Worm (Caenorhabditis elegans): ENCODE data around the gene F41G3.3.
A peak's percentile ranks its signal among the peaks of the same experiment; 100 is the strongest.

The F41G3.3 gene

ce11 chrII:6776418-6777034, 20.2 kb downstream of the F41G3.3 start, which contains the start of gene ssup-72:
TSS of gene ssup-72 (plus strand) at chrII:6776598.
- TF ChIP-seq nhr-23 (tag; optimal IDR thresholded peaks at IDR 0.05): peak; percentile 65
- TF ChIP-seq ceh-16 (tag; optimal IDR thresholded peaks at IDR 0.05): no peak
- peak; percentile 23 for TF ChIP-seq tbx-2 (tag; optimal IDR thresholded peaks at IDR 0.05)
- TF ChIP-seq R02D3.7 (tag; optimal IDR thresholded peaks at IDR 0.05): no peak
- TF ChIP-seq lin-39 (tag; optimal IDR thresholded peaks at IDR 0.05): no peak
- TF ChIP-seq nhr-67 (tag; optimal IDR thresholded peaks at IDR 0.05): no peak
- no peak for TF ChIP-seq jun-1 (tag; optimal IDR thresholded peaks at IDR 0.05)
- TF ChIP-seq sea-2 (GFP tag; optimal IDR thresholded peaks at IDR 0.05): no peak
- TF ChIP-seq elt-2 (tag; optimal IDR thresholded peaks at IDR 0.05): peak; percentile 15
- no peak for TF ChIP-seq pqm-1 (tag; optimal IDR thresholded peaks at IDR 0.05)
- TF ChIP-seq lsy-12 (tag; optimal IDR thresholded peaks at IDR 0.05): peak; percentile 30
- no peak for TF ChIP-seq ceh-28 (tag; optimal IDR thresholded peaks at IDR 0.05)
- no peak for TF ChIP-seq mml-1 (tag; optimal IDR thresholded peaks at IDR 0.05)
- TF ChIP-seq egl-27 (tag; optimal IDR thresholded peaks at IDR 0.05): no peak
- peak; percentile 72 for TF ChIP-seq pha-4 (tag; optimal IDR thresholded peaks at IDR 0.05)
- no peak for TF ChIP-seq mdl-1 (tag; optimal IDR thresholded peaks at IDR 0.05)
- no peak for TF ChIP-seq hmg-11 (tag; optimal IDR thresholded peaks at IDR 0.05)
- TF ChIP-seq egl-5 (tag; optimal IDR thresholded peaks at IDR 0.05): peak; percentile 1
- peak; percentile 68 for TF ChIP-seq nfya-1 (tag; optimal IDR thresholded peaks at IDR 0.05; ENCODE audit: insufficient read depth)
- no peak for TF ChIP-seq fkh-2 (tag; optimal IDR thresholded peaks at IDR 0.05)
- peak; percentile 7 for TF ChIP-seq nhr-25 (tag; optimal IDR thresholded peaks at IDR 0.05)
- no peak for TF ChIP-seq daf-12 (tag; optimal IDR thresholded peaks at IDR 0.05)
- peak; percentile 90 for TF ChIP-seq nhr-43 (tag; optimal IDR thresholded peaks at IDR 0.05; ENCODE audit: poor library complexity, severe bottlenecking)
- TF ChIP-seq snpc-4 (tag; optimal IDR thresholded peaks at IDR 0.05): peak; percentile 63
- no peak for TF ChIP-seq unc-62 (GFP tag; optimal IDR thresholded peaks at IDR 0.05)
- peak; percentile 71 for TF ChIP-seq lin-15B (tag; optimal IDR thresholded peaks at IDR 0.05)
- TF ChIP-seq elt-1 (tag; optimal IDR thresholded peaks at IDR 0.05): no peak
- no peak for TF ChIP-seq nhr-11 (tag; optimal IDR thresholded peaks at IDR 0.05)

ce11 chrII:6779104-6779503, 22.8 kb downstream of the F41G3.3 start, which contains the start of gene T13C2.7:
TSS of gene T13C2.7 (plus strand) at chrII:6779404.
- TF ChIP-seq nhr-77 (tag; optimal IDR thresholded peaks at IDR 0.05): no peak
- no peak for TF ChIP-seq elt-1 (tag; optimal IDR thresholded peaks at IDR 0.05)
- no peak for TF ChIP-seq egl-27 (tag; optimal IDR thresholded peaks at IDR 0.05)
- no peak for TF ChIP-seq aly-2 (tag; optimal IDR thresholded peaks at IDR 0.05)
- no peak for TF ChIP-seq snpc-4 (tag; optimal IDR thresholded peaks at IDR 0.05)
- TF ChIP-seq R02D3.7 (tag; optimal IDR thresholded peaks at IDR 0.05): no peak
- TF ChIP-seq ceh-16 (tag; optimal IDR thresholded peaks at IDR 0.05): no peak
- TF ChIP-seq ZK546.5 (tag; optimal IDR thresholded peaks at IDR 0.05): no peak
- no peak for TF ChIP-seq lsy-12 (tag; optimal IDR thresholded peaks at IDR 0.05)
- TF ChIP-seq nhr-11 (tag; optimal IDR thresholded peaks at IDR 0.05): no peak
- TF ChIP-seq nhr-25 (tag; optimal IDR thresholded peaks at IDR 0.05): no peak
- TF ChIP-seq nhr-67 (tag; optimal IDR thresholded peaks at IDR 0.05): no peak
- TF ChIP-seq mdl-1 (tag; optimal IDR thresholded peaks at IDR 0.05): no peak
- no peak for TF ChIP-seq ceh-28 (tag; optimal IDR thresholded peaks at IDR 0.05)
- no peak for TF ChIP-seq daf-12 (tag; optimal IDR thresholded peaks at IDR 0.05)
- no peak for TF ChIP-seq elt-3 (tag; optimal IDR thresholded peaks at IDR 0.05)
- no peak for TF ChIP-seq nhr-76 (tag; optimal IDR thresholded peaks at IDR 0.05)
- no peak for TF ChIP-seq fos-1 (tag; optimal IDR thresholded peaks at IDR 0.05)
- TF ChIP-seq ceh-82 (tag; optimal IDR thresholded peaks at IDR 0.05): no peak
- no peak for TF ChIP-seq ztf-4 (tag; optimal IDR thresholded peaks at IDR 0.05)

DNA sequence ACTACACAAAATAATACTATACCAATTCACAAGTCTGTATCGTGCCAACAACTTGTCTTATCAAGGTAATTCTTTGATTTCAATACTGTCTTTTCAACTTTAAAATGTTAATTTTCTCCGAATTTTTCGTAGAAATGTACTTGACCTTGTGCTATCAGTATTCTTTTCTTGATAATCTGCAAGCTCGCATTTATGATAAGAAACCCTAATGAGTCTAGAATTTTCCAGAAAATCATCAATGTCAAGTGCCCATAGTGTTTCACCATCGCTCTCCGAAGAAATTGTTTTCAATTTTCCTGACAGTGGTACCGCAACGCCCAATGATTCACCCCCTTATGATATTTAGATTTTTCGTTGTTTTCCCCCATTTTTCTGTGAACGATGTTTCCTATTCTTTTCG, 24.9 kb downstream of the F41G3.3 start:
- TF ChIP-seq pqm-1 (tag; optimal IDR thresholded peaks at IDR 0.05) (peak; percentile 30), hmg-11 (tag; optimal IDR thresholded peaks at IDR 0.05) (no peak), elt-2 (tag; optimal IDR thresholded peaks at IDR 0.05) (peak; percentile 66)

DNA sequence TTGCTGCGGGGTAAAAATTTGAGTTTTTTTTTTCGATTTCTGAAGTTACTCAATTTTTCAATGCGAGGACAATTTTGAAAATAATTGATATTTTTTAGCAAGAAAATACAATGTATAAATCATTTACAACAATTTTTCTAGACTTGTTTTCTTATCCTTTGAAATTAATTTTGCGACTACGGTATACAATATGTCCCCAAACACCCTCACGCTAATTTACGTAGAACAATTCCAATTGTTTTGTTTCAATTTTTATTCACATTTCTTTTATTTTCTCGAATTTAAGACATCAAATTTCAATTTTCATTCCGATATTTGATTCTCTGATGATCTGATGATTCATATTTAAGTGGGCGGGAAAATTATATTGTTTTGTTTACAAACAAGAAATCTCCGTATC, 25.7 kb downstream of the F41G3.3 start:
- no peak for TF ChIP-seq ZK546.5 (tag; optimal IDR thresholded peaks at IDR 0.05)
- TF ChIP-seq unc-62 (GFP tag; optimal IDR thresholded peaks at IDR 0.05): no peak
- no peak for TF ChIP-seq pqm-1 (tag; optimal IDR thresholded peaks at IDR 0.05)
- TF ChIP-seq nhr-11 (tag; optimal IDR thresholded peaks at IDR 0.05): no peak
- TF ChIP-seq lin-39 (tag; optimal IDR thresholded peaks at IDR 0.05): no peak
- no peak for TF ChIP-seq nhr-67 (tag; optimal IDR thresholded peaks at IDR 0.05)
- TF ChIP-seq egl-5 (tag; optimal IDR thresholded peaks at IDR 0.05): no peak
- TF ChIP-seq nhr-25 (tag; optimal IDR thresholded peaks at IDR 0.05): no peak
- TF ChIP-seq nhr-43 (tag; optimal IDR thresholded peaks at IDR 0.05; ENCODE audit: poor library complexity, severe bottlenecking): no peak
- no peak for TF ChIP-seq daf-12 (tag; optimal IDR thresholded peaks at IDR 0.05)
- no peak for TF ChIP-seq ceh-9 (tag; optimal IDR thresholded peaks at IDR 0.05)
- TF ChIP-seq mdl-1 (tag; optimal IDR thresholded peaks at IDR 0.05): no peak
- TF ChIP-seq fkh-10 (GFP tag; optimal IDR thresholded peaks at IDR 0.05): no peak
- no peak for TF ChIP-seq fkh-2 (tag; optimal IDR thresholded peaks at IDR 0.05)
- TF ChIP-seq hmg-11 (tag; optimal IDR thresholded peaks at IDR 0.05): no peak
- no peak for TF ChIP-seq aly-2 (tag; optimal IDR thresholded peaks at IDR 0.05)
- no peak for TF ChIP-seq mml-1 (tag; optimal IDR thresholded peaks at IDR 0.05)
- no peak for TF ChIP-seq R02D3.7 (tag; optimal IDR thresholded peaks at IDR 0.05)
